Fruit fly (Drosophila melanogaster): ENCODE data around the gene Syn1.

DNA sequence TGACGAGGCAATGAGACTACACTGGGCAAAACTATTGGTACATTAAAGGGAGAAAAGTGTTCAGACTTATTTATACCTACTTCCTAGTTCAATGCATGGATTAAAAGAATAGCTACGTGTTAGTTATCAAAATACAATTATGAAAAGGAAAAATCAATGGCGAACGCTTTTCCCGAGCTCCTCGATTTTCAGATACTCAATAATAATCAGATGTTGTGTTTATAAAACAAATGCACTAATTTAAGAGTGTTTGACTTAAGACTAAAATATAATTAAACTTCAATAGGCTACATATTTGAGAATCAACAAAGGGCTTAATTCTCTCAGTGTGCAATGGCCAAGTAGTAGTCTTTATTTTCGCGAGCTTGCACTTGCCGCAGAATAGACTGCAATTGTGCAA, 54.4 kb downstream of the Syn1 start:
- TF ChIP-seq pan (optimal IDR thresholded peaks at IDR 0.05) (no peak), usp (GFP tag; optimal IDR thresholded peaks at IDR 0.05) (no peak), CG8478 (optimal IDR thresholded peaks at IDR 0.05) (no peak), psq (optimal IDR thresholded peaks at IDR 0.05) (no peak), Dll (optimal IDR thresholded peaks at IDR 0.05) (no peak)
